Fruit fly (Drosophila melanogaster): ENCODE results near the gene Pis.

Pis gene

DNA sequence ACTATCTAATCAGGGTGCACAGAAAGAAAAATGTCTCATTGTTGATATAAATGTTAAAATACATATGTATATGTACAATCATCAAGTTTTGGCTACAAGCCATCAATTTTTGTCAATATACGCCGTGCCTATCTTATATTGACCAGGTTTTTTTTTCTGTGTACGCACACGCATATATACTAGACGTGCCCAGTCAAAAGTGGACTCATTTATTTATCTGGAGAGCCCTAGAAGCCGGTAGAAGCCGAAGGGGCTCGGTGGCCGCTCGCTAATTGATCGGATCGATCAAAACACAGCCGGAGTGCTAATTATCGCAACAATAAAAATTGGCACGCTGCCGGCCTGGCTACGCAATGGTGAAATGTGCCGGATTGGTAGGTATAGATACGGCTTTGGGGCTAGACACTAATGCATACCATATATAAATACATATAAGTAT lies 36.7 kb upstream of the Pis start (continued):
- TF ChIP-seq vri (GFP tag; optimal IDR thresholded peaks at IDR 0.05) = peak; percentile 85
- TF ChIP-seq esn (GFP tag; optimal IDR thresholded peaks at IDR 0.05) = peak; percentile 71
- no peak for TF ChIP-seq fd59A (GFP tag; optimal IDR thresholded peaks at IDR 0.05)
- TF ChIP-seq cyc (GFP tag; optimal IDR thresholded peaks at IDR 0.05) = peak; percentile 45
- peak; percentile 45 for TF ChIP-seq CG6792 (GFP tag; optimal IDR thresholded peaks at IDR 0.05)
- peak; percentile 43 for TF ChIP-seq CG8632 (GFP tag; optimal IDR thresholded peaks at IDR 0.05)
- no peak for TF ChIP-seq CG6276 (GFP tag; optimal IDR thresholded peaks at IDR 0.05)
- peak; percentile 23 for TF ChIP-seq CG11902 (GFP tag; optimal IDR thresholded peaks at IDR 0.05)

DNA sequence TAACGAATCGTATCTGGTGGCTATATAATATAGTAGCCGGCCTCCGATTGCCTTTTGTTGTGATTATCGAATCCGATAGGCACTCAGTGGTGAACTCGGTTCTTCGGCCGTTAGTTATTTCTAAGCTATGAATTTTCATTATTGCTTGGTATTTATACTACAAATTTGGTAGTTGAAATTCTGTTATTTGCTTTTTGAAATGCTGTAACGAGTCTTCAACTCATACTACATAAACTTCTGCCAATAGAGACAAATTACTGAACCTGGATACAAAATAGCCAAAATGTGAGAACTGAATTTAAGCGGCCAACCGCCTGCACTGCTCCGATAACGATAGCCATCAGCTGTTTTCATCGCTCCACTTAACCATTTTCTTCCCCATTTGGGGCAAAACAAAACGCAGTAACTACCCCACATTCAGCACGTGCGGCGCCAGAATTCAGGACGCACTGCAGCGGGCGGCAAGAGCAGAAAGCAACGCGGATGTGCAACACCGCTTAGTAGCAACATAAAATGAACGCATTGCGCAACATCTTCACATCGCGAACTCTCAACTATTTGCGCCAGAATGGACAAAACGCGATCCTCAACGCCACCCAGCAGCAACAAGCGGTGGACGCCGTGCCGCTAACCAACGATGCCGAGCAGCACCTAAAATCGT lies 35.5 kb upstream of the Pis start, which contains the start of the genes CG11679 and CG8206:
TSS of gene CG11679 (minus strand) at position 65 of the 661 bp plus-strand sequence.
TSS of gene CG8206 (plus strand) at position 341 of the 661 bp plus-strand sequence.
- TF ChIP-seq CG16779 (tag; optimal IDR thresholded peaks at IDR 0.05) (no peak), CG6163 (GFP tag; IDR thresholded peaks at IDR 0.05) (0 out of 3 replicates have a peak, but pooled peaks have one; percentile 20), Eip75B (GFP tag; optimal IDR thresholded peaks at IDR 0.05) (peak; percentile 45), Sox102F (GFP tag; optimal IDR thresholded peaks at IDR 0.05) (no peak), topi (GFP tag; optimal IDR thresholded peaks at IDR 0.05) (peak; percentile 55), Ets96B (tag; optimal IDR thresholded peaks at IDR 0.05) (peak; percentile 33), ss (GFP tag; optimal IDR thresholded peaks at IDR 0.05) (no peak), CG11294 (GFP tag; IDR thresholded peaks at IDR 0.05) (peak; percentile 22; the same call in 1 of the 2 replicates), salr (GFP tag; optimal IDR thresholded peaks at IDR 0.05) (no peak), Sox15 (GFP tag; optimal IDR thresholded peaks at IDR 0.05) (peak; percentile 15), Blimp-1 (GFP tag; optimal IDR thresholded peaks at IDR 0.05) (no peak), CG32006 (GFP tag; optimal IDR thresholded peaks at IDR 0.05) (peak; percentile 39), CG7368 (GFP tag; optimal IDR thresholded peaks at IDR 0.05) (no peak), Smox (GFP tag; optimal IDR thresholded peaks at IDR 0.05) (peak; percentile 16), CG34406 (GFP tag; optimal IDR thresholded peaks at IDR 0.05) (no peak), cyc (GFP tag; optimal IDR thresholded peaks at IDR 0.05) (peak; percentile 51), esn (GFP tag; optimal IDR thresholded peaks at IDR 0.05) (peak; percentile 50), acj6 (GFP tag; optimal IDR thresholded peaks at IDR 0.05) (peak; percentile 33), CG3919 (GFP tag; optimal IDR thresholded peaks at IDR 0.05) (peak; percentile 12), CG15336 (GFP tag; IDR thresholded peaks at IDR 0.05) (0 out of 2 replicates have a peak, but pooled peaks have one; percentile 23), CG31627 (GFP tag; optimal IDR thresholded peaks at IDR 0.05) (peak; percentile 50), Gug (GFP tag; IDR thresholded peaks at IDR 0.05) (no peak), eg (GFP tag; IDR thresholded peaks at IDR 0.05) (peak; percentile 34; the same call in 1 of the 3 replicates), CG6276 (GFP tag; optimal IDR thresholded peaks at IDR 0.05) (no peak), fd85E (GFP tag; optimal IDR thresholded peaks at IDR 0.05) (no peak), svp (GFP tag) (peak; percentile 65), dsx (GFP tag; optimal IDR thresholded peaks at IDR 0.05; ENCODE audit: poor library complexity, severe bottlenecking) (no peak), vri (GFP tag; optimal IDR thresholded peaks at IDR 0.05) (peak; percentile 49), CG3032 (tag; optimal IDR thresholded peaks at IDR 0.05) (peak; percentile 50), lz (GFP tag; optimal IDR thresholded peaks at IDR 0.05) (peak; percentile 50), Hr4 (GFP tag; optimal IDR thresholded peaks at IDR 0.05) (peak; percentile 43), Sox14 (GFP tag; optimal IDR thresholded peaks at IDR 0.05) (peak; percentile 57), Met (GFP tag; optimal IDR thresholded peaks at IDR 0.05) (peak; percentile 36), CG9139 (GFP tag; optimal IDR thresholded peaks at IDR 0.05) (no peak), Lpt (GFP tag; optimal IDR thresholded peaks at IDR 0.05) (no peak), Eip78C (GFP tag) (peak; percentile 79), CG11762 (GFP tag; optimal IDR thresholded peaks at IDR 0.05; ENCODE audit: insufficient read depth) (no peak), OdsH (GFP tag; optimal IDR thresholded peaks at IDR 0.05) (peak; percentile 48), achi (GFP tag; optimal IDR thresholded peaks at IDR 0.05) (peak; percentile 30), Ets21C (GFP tag; optimal IDR thresholded peaks at IDR 0.05) (peak; percentile 39), Hr38 (GFP tag; optimal IDR thresholded peaks at IDR 0.05) (no peak), fkh (GFP tag; optimal IDR thresholded peaks at IDR 0.05) (no peak), CG6792 (GFP tag; optimal IDR thresholded peaks at IDR 0.05) (peak; percentile 5), CG10669 (GFP tag; optimal IDR thresholded peaks at IDR 0.05) (no peak), CG10631 (GFP tag; optimal IDR thresholded peaks at IDR 0.05) (peak; percentile 26)
